Fruit fly (Drosophila melanogaster) whole organism: Measurements from ENCODE around the gene Pp1alpha-96A.

ENCODE experiments used
- CG8478 ChIP-seq: fragments of >200 bp; optimal IDR thresholded peaks from 2 replicates; lab custom pipeline; 2018; ENCODE audit warnings: inconsistent platforms
- pan ChIP-seq: fragments of >200 bp; optimal IDR thresholded peaks from 2 replicates; lab custom pipeline; 2017
- psq ChIP-seq: fragments of >200 bp; optimal IDR thresholded peaks from 2 replicates; lab custom pipeline; 2017
- usp ChIP-seq: fragments of >200 bp; optimal IDR thresholded peaks from 2 replicates; lab custom pipeline; 2017; ENCODE audit warnings: missing biosample characterization, missing genetic modification characterization, mixed read lengths

- TF ChIP-seq psq (lab: Kevin White, UChicago) = no peak
- TF ChIP-seq pan (lab: Kevin White, UChicago) = no peak
- no peak for TF ChIP-seq CG8478 (lab: Kevin White, UChicago)
- no peak for TF ChIP-seq usp (GFP tag; lab: Kevin White, UChicago)
These were observed 43.3 kb upstream of the Pp1alpha-96A start for dm6 chr3R:24474760-24475159.
